Fruit fly (Drosophila melanogaster): ENCODE results near the gene Daxx.

The Daxx gene

dm6 chr2L:6488676-6489140 is 8.0 kb downstream of the Daxx start, which contains the start of the genes KFase and epsilonCOP:
Gene KFase, minus strand, starts transcription at chr2L:6488756.
Gene epsilonCOP, plus strand, starts transcription at chr2L:6489090.
- TF ChIP-seq psq (optimal IDR thresholded peaks at IDR 0.05) = no peak
- TF ChIP-seq CG8478 (optimal IDR thresholded peaks at IDR 0.05) = no peak
- no peak for TF ChIP-seq usp (GFP tag; optimal IDR thresholded peaks at IDR 0.05)
- TF ChIP-seq pan (optimal IDR thresholded peaks at IDR 0.05) = no peak
- TF ChIP-seq Dll (optimal IDR thresholded peaks at IDR 0.05) = no peak
- no peak for TF ChIP-seq EcR (GFP tag; optimal IDR thresholded peaks at IDR 0.05)

- TF ChIP-seq usp (GFP tag; optimal IDR thresholded peaks at IDR 0.05) (no peak), EcR (GFP tag; optimal IDR thresholded peaks at IDR 0.05) (no peak)
Observed at dm6 chr2L:6490783-6491249, 10.1 kb downstream of the Daxx start, which contains the start of the genes Phf5a and CG31638. Gene Phf5a, minus strand, starts transcription at chr2L:6490843. Gene CG31638, plus strand, starts transcription at chr2L:6491061.

dm6 chr2L:6494405-6494816 is 13.7 kb downstream of the Daxx start, which contains the start of gene CG9547:
Gene CG9547, minus strand, starts transcription at chr2L:6494532.
- no peak for TF ChIP-seq CG8478 (optimal IDR thresholded peaks at IDR 0.05)
- no peak for TF ChIP-seq EcR (GFP tag; optimal IDR thresholded peaks at IDR 0.05)
- TF ChIP-seq psq (optimal IDR thresholded peaks at IDR 0.05) = no peak
- TF ChIP-seq Dll (optimal IDR thresholded peaks at IDR 0.05) = no peak
- no peak for TF ChIP-seq usp (GFP tag; optimal IDR thresholded peaks at IDR 0.05)
- no peak for TF ChIP-seq pan (optimal IDR thresholded peaks at IDR 0.05)

dm6 chr2L:6496753-6497152 is 16.0 kb downstream of the Daxx start, which contains the start of gene CG9550:
Gene CG9550, plus strand, starts transcription at chr2L:6497053.
- no peak for TF ChIP-seq Dll (optimal IDR thresholded peaks at IDR 0.05)
- TF ChIP-seq EcR (GFP tag; optimal IDR thresholded peaks at IDR 0.05) = no peak
- TF ChIP-seq CG8478 (optimal IDR thresholded peaks at IDR 0.05) = no peak
- no peak for TF ChIP-seq usp (GFP tag; optimal IDR thresholded peaks at IDR 0.05)
- TF ChIP-seq pan (optimal IDR thresholded peaks at IDR 0.05) = no peak

dm6 chr2L:6498448-6498847 is 17.7 kb downstream of the Daxx start, which contains the start of gene CG31637:
Gene CG31637, plus strand, starts transcription at chr2L:6498647.
- TF ChIP-seq EcR (GFP tag; optimal IDR thresholded peaks at IDR 0.05) = no peak

- no peak for TF ChIP-seq usp (GFP tag; optimal IDR thresholded peaks at IDR 0.05)
- no peak for TF ChIP-seq EcR (GFP tag; optimal IDR thresholded peaks at IDR 0.05)
- no peak for TF ChIP-seq pan (optimal IDR thresholded peaks at IDR 0.05)
- no peak for TF ChIP-seq Dll (optimal IDR thresholded peaks at IDR 0.05)
Observed at dm6 chr2L:6500648-6501325, 20.1 kb downstream of the Daxx start.

dm6 chr2L:6502887-6503723 is 22.4 kb downstream of the Daxx start:
- no peak for TF ChIP-seq Dll (optimal IDR thresholded peaks at IDR 0.05)
- no peak for TF ChIP-seq usp (GFP tag; optimal IDR thresholded peaks at IDR 0.05)
- TF ChIP-seq pan (optimal IDR thresholded peaks at IDR 0.05) = no peak
- no peak for TF ChIP-seq EcR (GFP tag; optimal IDR thresholded peaks at IDR 0.05)

- no peak for TF ChIP-seq Dll (optimal IDR thresholded peaks at IDR 0.05)
- no peak for TF ChIP-seq usp (GFP tag; optimal IDR thresholded peaks at IDR 0.05)
- TF ChIP-seq psq (optimal IDR thresholded peaks at IDR 0.05) = no peak
- no peak for TF ChIP-seq CG8478 (optimal IDR thresholded peaks at IDR 0.05)
- TF ChIP-seq EcR (GFP tag; optimal IDR thresholded peaks at IDR 0.05) = no peak
- no peak for TF ChIP-seq pan (optimal IDR thresholded peaks at IDR 0.05)
Observed at dm6 chr2L:6503724-6504037, 23.0 kb downstream of the Daxx start.

dm6 chr2L:6508666-6509065 is 27.9 kb downstream of the Daxx start:
- TF ChIP-seq EcR (GFP tag; optimal IDR thresholded peaks at IDR 0.05) = no peak
- no peak for TF ChIP-seq usp (GFP tag; optimal IDR thresholded peaks at IDR 0.05)
- TF ChIP-seq psq (optimal IDR thresholded peaks at IDR 0.05) = no peak
- TF ChIP-seq pan (optimal IDR thresholded peaks at IDR 0.05) = no peak
- TF ChIP-seq Dll (optimal IDR thresholded peaks at IDR 0.05) = no peak
- no peak for TF ChIP-seq CG8478 (optimal IDR thresholded peaks at IDR 0.05)

- TF ChIP-seq EcR (GFP tag; optimal IDR thresholded peaks at IDR 0.05) = no peak
- no peak for TF ChIP-seq Dll (optimal IDR thresholded peaks at IDR 0.05)
- no peak for TF ChIP-seq psq (optimal IDR thresholded peaks at IDR 0.05)
- TF ChIP-seq pan (optimal IDR thresholded peaks at IDR 0.05) = no peak
- TF ChIP-seq CG8478 (optimal IDR thresholded peaks at IDR 0.05) = no peak
- no peak for TF ChIP-seq usp (GFP tag; optimal IDR thresholded peaks at IDR 0.05)
Observed at dm6 chr2L:6513948-6514347, 33.2 kb downstream of the Daxx start.

- no peak for TF ChIP-seq CG8478 (optimal IDR thresholded peaks at IDR 0.05)
- no peak for TF ChIP-seq pan (optimal IDR thresholded peaks at IDR 0.05)
- no peak for TF ChIP-seq EcR (GFP tag; optimal IDR thresholded peaks at IDR 0.05)
- no peak for TF ChIP-seq psq (optimal IDR thresholded peaks at IDR 0.05)
- no peak for TF ChIP-seq Dll (optimal IDR thresholded peaks at IDR 0.05)
- TF ChIP-seq usp (GFP tag; optimal IDR thresholded peaks at IDR 0.05) = no peak
Observed at dm6 chr2L:6526996-6527395, 46.3 kb downstream of the Daxx start.

- TF ChIP-seq EcR (GFP tag; optimal IDR thresholded peaks at IDR 0.05) (no peak), pan (optimal IDR thresholded peaks at IDR 0.05) (no peak), Dll (optimal IDR thresholded peaks at IDR 0.05) (no peak), psq (optimal IDR thresholded peaks at IDR 0.05) (no peak), CG8478 (optimal IDR thresholded peaks at IDR 0.05) (no peak), usp (GFP tag; optimal IDR thresholded peaks at IDR 0.05) (no peak)
Observed at dm6 chr2L:6530952-6531512, 50.3 kb downstream of the Daxx start.
